Worm (Caenorhabditis elegans): ENCODE results near the gene hlh-6.

- TF ChIP-seq him-1 (tag; optimal IDR thresholded peaks at IDR 0.05) (no peak), W03F9.2 (tag; optimal IDR thresholded peaks at IDR 0.05) (no peak)
Observed at ce11 chrII:9619995-9620535, 5.4 kb upstream of the hlh-6 start.
